Worm (Caenorhabditis elegans) whole organism, L3 larva: Measurements from ENCODE around the gene ttr-21.
A peak's percentile ranks its signal among the peaks of the same experiment; 100 is the strongest.

Source experiments
- ceh-28 ChIP-seq: fragments of 150-350 bp; optimal IDR thresholded peaks from 2 replicates; lab custom pipeline; 2014; ENCODE audit warnings: missing biosample characterization, missing genetic modification reagents, missing genetic modification characterization
- elt-2 ChIP-seq: sonication (generic microtip); optimal IDR thresholded peaks from 2 replicates; lab custom pipeline; 2016; ENCODE audit warnings: missing genetic modification reagents, mild to moderate bottlenecking, missing genetic modification characterization, missing compliant biosample characterization
- elt-3 ChIP-seq, 3 experiments: fragments of 150-350 bp in 1 of 3; sonication (generic microtip) in 2 of 3; optimal IDR thresholded peaks; 2 replicates in 2 of 3; 4 replicates in 1 of 3; lab custom pipeline; 2014 to 2017; ENCODE audit warnings: missing biosample characterization in 3 of 3, missing genetic modification characterization in 3 of 3
- lin-15B ChIP-seq: fragments of 150-350 bp; optimal IDR thresholded peaks from 2 replicates; lab custom pipeline; 2014; ENCODE audit warnings: missing biosample characterization, missing genetic modification characterization
- nhr-25 ChIP-seq: sonication (generic microtip); optimal IDR thresholded peaks from 2 replicates; lab custom pipeline; 2017; ENCODE audit warnings: missing biosample characterization, missing genetic modification characterization
- pha-4 ChIP-seq: fragments of 150-350 bp; optimal IDR thresholded peaks from 2 replicates; lab custom pipeline; 2014; ENCODE audit warnings: missing biosample characterization, missing genetic modification reagents, missing genetic modification characterization
- sea-2 ChIP-seq: fragments of 150-350 bp; sonication (generic microtip); optimal IDR thresholded peaks from 4 replicates; lab custom pipeline; 2014; ENCODE audit warnings: missing biosample characterization, missing genetic modification reagents, missing genetic modification characterization

DNA sequence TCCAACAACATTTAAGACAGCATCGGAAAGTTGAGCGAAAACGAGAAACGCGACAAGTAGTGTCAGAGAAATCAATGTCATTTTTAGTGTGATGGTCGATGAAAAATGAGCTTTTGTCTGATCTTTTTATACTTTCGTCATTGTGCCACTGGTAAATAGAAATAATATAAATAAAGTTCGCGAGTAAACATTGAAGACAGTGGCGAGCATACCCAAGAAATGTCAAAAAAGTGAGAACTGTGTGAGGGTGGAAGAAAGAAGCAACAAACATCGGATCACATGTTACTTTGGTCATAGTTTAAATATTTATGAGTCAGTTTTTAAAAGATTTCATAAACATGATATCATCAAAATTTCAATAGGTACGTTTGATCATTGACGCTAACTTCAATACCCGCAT, at the start of gene ttr-21:
- TF ChIP-seq sea-2 (GFP tag; lab: Kevin White, UChicago) (no peak), elt-2 (no peak), nhr-25 (tag; lab: Kevin White, UChicago) (no peak), elt-3 (tag; optimal IDR thresholded peaks at IDR 0.05; lab: Kevin White, UChicago) (no peak), ceh-28 (tag; lab: Kevin White, UChicago) (no peak), pha-4 (peak; percentile 91), lin-15B (tag; lab: Kevin White, UChicago) (no peak)
